Fruit fly (Drosophila melanogaster) whole organism, embryonic: Measurements from ENCODE around the gene CG7333.
A peak's percentile ranks its signal among the peaks of the same experiment; 100 is the strongest.

Experiments
- ATbp ChIP-seq: fragments of 200-800 bp; sonication (Bioruptor generic); optimal IDR thresholded peaks from 2 replicates; lab custom pipeline; 2017; ENCODE audit warnings: missing biosample characterization, mild to moderate bottlenecking, missing genetic modification characterization, missing genetic modification reagents
- Bteb2 ChIP-seq: fragments of 200-800 bp; sonication (Bioruptor generic); optimal IDR thresholded peaks from 2 replicates; lab custom pipeline; 2016; ENCODE audit warnings: missing biosample characterization, missing genetic modification characterization
- CG10267 ChIP-seq: fragments of 200-800 bp; sonication (Bioruptor generic); optimal IDR thresholded peaks from 2 replicates; lab custom pipeline; 2018; ENCODE audit warnings: missing biosample characterization, mild to moderate bottlenecking, missing genetic modification characterization, moderate library complexity
- CG10274 ChIP-seq: fragments of 200-800 bp; sonication (Bioruptor generic); optimal IDR thresholded peaks from 3 replicates; lab custom pipeline; 2017; ENCODE audit warnings: missing biosample characterization, mild to moderate bottlenecking, missing genetic modification characterization
- CG11695 ChIP-seq: fragments of 200-800 bp; sonication (Bioruptor generic); IDR thresholded peaks from 3 replicates; pipeline ENCODE4 v1.3.6; 2022; ENCODE audit warnings: missing biosample characterization, missing genetic modification characterization
- CG11723 ChIP-seq: fragments of 200-800 bp; sonication (Bioruptor generic); optimal IDR thresholded peaks from 2 replicates; lab custom pipeline; 2017; ENCODE audit warnings: missing biosample characterization, mild to moderate bottlenecking, missing genetic modification characterization
- CG12071 ChIP-seq: fragments of 200-800 bp; sonication (Bioruptor generic); optimal IDR thresholded peaks from 3 replicates; lab custom pipeline; 2018; ENCODE audit warnings: missing biosample characterization, mild to moderate bottlenecking, missing genetic modification characterization
- CG12219 ChIP-seq: fragments of 200-800 bp; sonication (Bioruptor generic); optimal IDR thresholded peaks from 3 replicates; lab custom pipeline; 2018; ENCODE audit warnings: missing biosample characterization, mild to moderate bottlenecking, missing genetic modification characterization
- CG13296 ChIP-seq: fragments of 200-800 bp; sonication (Bioruptor generic); optimal IDR thresholded peaks from 3 replicates; lab custom pipeline; 2018; ENCODE audit warnings: missing biosample characterization, mild to moderate bottlenecking, missing genetic modification characterization
- CG14710 ChIP-seq: fragments of 200-800 bp; sonication (Bioruptor generic); optimal IDR thresholded peaks from 3 replicates; lab custom pipeline; 2019; ENCODE audit warnings: missing biosample characterization, mild to moderate bottlenecking, missing genetic modification characterization, moderate library complexity
- CG15514 ChIP-seq: fragments of 200-800 bp; sonication (Bioruptor generic); optimal IDR thresholded peaks from 3 replicates; lab custom pipeline; 2017; ENCODE audit warnings: missing biosample characterization, missing genetic modification characterization, mild to moderate bottlenecking, moderate library complexity, missing genetic modification reagents
- CG1603 ChIP-seq: fragments of 200-800 bp; sonication (Bioruptor generic); optimal IDR thresholded peaks from 2 replicates; lab custom pipeline; 2019; ENCODE audit warnings: missing biosample characterization, mild to moderate bottlenecking, missing genetic modification characterization, moderate library complexity
- CG17328 ChIP-seq: fragments of 200-800 bp; sonication (Bioruptor generic); IDR thresholded peaks from 2 replicates; pipeline ENCODE4 v1.3.6; 2022; ENCODE audit warnings: missing biosample characterization, missing genetic modification characterization
- CG17829 ChIP-seq: fragments of 200-800 bp; optimal IDR thresholded peaks from 2 replicates; lab custom pipeline; 2019; ENCODE audit warnings: missing biosample characterization, mild to moderate bottlenecking, missing genetic modification characterization, moderate library complexity
- CG2199 ChIP-seq: fragments of 200-800 bp; sonication (Bioruptor generic); IDR thresholded peaks from 3 replicates; pipeline ENCODE4 v1.3.6; 2022; ENCODE audit warnings: missing biosample characterization, missing genetic modification characterization
- CG2202 ChIP-seq: fragments of 200-800 bp; sonication (Bioruptor generic); optimal IDR thresholded peaks from 2 replicates; lab custom pipeline; 2018; ENCODE audit warnings: missing biosample characterization, mild to moderate bottlenecking, missing genetic modification characterization
- CG32767 ChIP-seq: fragments of 200-800 bp; sonication (Bioruptor generic); IDR thresholded peaks from 2 replicates; pipeline ENCODE4 v1.3.6; 2022; ENCODE audit warnings: missing biosample characterization, missing genetic modification characterization
- CG32772 ChIP-seq: fragments of 200-800 bp; sonication (Bioruptor generic); IDR thresholded peaks from 2 replicates; pipeline ENCODE4 v1.3.6; 2022; ENCODE audit warnings: missing biosample characterization, missing genetic modification characterization
- CG33213 ChIP-seq: fragments of 200-800 bp; sonication (Bioruptor generic); optimal IDR thresholded peaks from 3 replicates; lab custom pipeline; 2016; ENCODE audit warnings: missing biosample characterization, missing genetic modification characterization
- CG43689 ChIP-seq: fragments of 200-800 bp; sonication (Bioruptor generic); IDR thresholded peaks from 2 replicates; pipeline ENCODE4 v1.3.6; 2022; ENCODE audit warnings: missing biosample characterization, missing genetic modification characterization
- CG4404 ChIP-seq: fragments of 200-800 bp; sonication (Bioruptor generic); IDR thresholded peaks from 2 replicates; pipeline ENCODE4 v1.3.6; 2022; ENCODE audit warnings: missing biosample characterization, missing genetic modification characterization
- CG6683 ChIP-seq: fragments of 200-800 bp; sonication (Bioruptor generic); optimal IDR thresholded peaks from 2 replicates; lab custom pipeline; 2017; ENCODE audit warnings: missing biosample characterization, mild to moderate bottlenecking, missing genetic modification characterization, missing genetic modification reagents
- CG7357 ChIP-seq: fragments of 200-800 bp; sonication (Bioruptor generic); IDR thresholded peaks from 3 replicates; pipeline ENCODE4 v1.3.6; 2022; ENCODE audit warnings: missing biosample characterization, missing genetic modification characterization
- CG9609 ChIP-seq: fragments of 200-800 bp; sonication (Bioruptor generic); optimal IDR thresholded peaks from 3 replicates; lab custom pipeline; 2016; ENCODE audit warnings: missing biosample characterization, missing genetic modification characterization
- CG9876 ChIP-seq: fragments of 200-800 bp; sonication (Bioruptor generic); optimal IDR thresholded peaks from 2 replicates; lab custom pipeline; 2016; ENCODE audit warnings: missing biosample characterization, missing genetic modification characterization
- CG9932 ChIP-seq: fragments of 200-800 bp; sonication (Bioruptor generic); IDR thresholded peaks from 2 replicates; pipeline ENCODE4 v1.3.6; 2022; ENCODE audit warnings: missing biosample characterization, missing genetic modification characterization
- E2f1 ChIP-seq: fragments of 200-800 bp; sonication (Bioruptor generic); IDR thresholded peaks from 2 replicates; pipeline ENCODE4 v1.3.6; 2022; ENCODE audit warnings: missing biosample characterization, missing genetic modification characterization
- Hr78 ChIP-seq, 2 experiments: fragments of 200-800 bp in 1 of 2; fragments of >200 bp in 1 of 2; sonication (Bioruptor generic) in 1 of 2; optimal IDR thresholded peaks; 2 replicates each; lab custom pipeline; 2017 to 2019; ENCODE audit warnings: missing biosample characterization in 2 of 2, missing genetic modification characterization in 2 of 2, mild to moderate bottlenecking in 1 of 2, moderate library complexity in 1 of 2
- Hsf ChIP-seq: fragments of 200-800 bp; sonication (Bioruptor generic); optimal IDR thresholded peaks from 3 replicates; lab custom pipeline; 2016; ENCODE audit warnings: missing biosample characterization, missing genetic modification characterization
- Nf-YA ChIP-seq: fragments of 200-800 bp; sonication (Bioruptor generic); IDR thresholded peaks from 2 replicates; pipeline ENCODE4 v1.3.6; 2022; ENCODE audit warnings: missing biosample characterization, missing genetic modification characterization
- Nf-YC ChIP-seq: fragments of 200-800 bp; optimal IDR thresholded peaks from 3 replicates; lab custom pipeline; 2019; ENCODE audit warnings: missing biosample characterization, mild to moderate bottlenecking, missing genetic modification characterization, moderate library complexity
- Scr ChIP-seq: fragments of 200-800 bp; sonication (Bioruptor generic); IDR thresholded peaks from 2 replicates; pipeline ENCODE4 v1.3.6; 2022; ENCODE audit warnings: missing biosample characterization, missing genetic modification characterization; ENCODE audit not compliant: partially characterized antibody
- Spps ChIP-seq: fragments of 200-800 bp; sonication (Bioruptor generic); optimal IDR thresholded peaks from 2 replicates; lab custom pipeline; 2018; ENCODE audit warnings: missing biosample characterization, mild to moderate bottlenecking, missing genetic modification characterization
- TFAM ChIP-seq: fragments of 200-800 bp; sonication (Bioruptor generic); optimal IDR thresholded peaks from 2 replicates; lab custom pipeline; 2017; ENCODE audit warnings: missing biosample characterization, missing genetic modification characterization, inconsistent platforms
- Vsx1 ChIP-seq: fragments of 200-800 bp; sonication (Bioruptor generic); optimal IDR thresholded peaks from 2 replicates; lab custom pipeline; 2017; ENCODE audit warnings: missing biosample characterization, mild to moderate bottlenecking, missing genetic modification characterization, missing genetic modification reagents
- gsb-n ChIP-seq: fragments of 200-800 bp; sonication (Bioruptor generic); optimal IDR thresholded peaks from 3 replicates; lab custom pipeline; 2018; ENCODE audit warnings: missing biosample characterization, mild to moderate bottlenecking, missing genetic modification characterization
- ind ChIP-seq: fragments of 200-800 bp; sonication (Bioruptor generic); optimal IDR thresholded peaks from 3 replicates; lab custom pipeline; 2016; ENCODE audit warnings: missing biosample characterization, missing genetic modification characterization
- kni ChIP-seq: fragments of 200-800 bp; sonication (Bioruptor generic); optimal IDR thresholded peaks from 3 replicates; lab custom pipeline; 2017; ENCODE audit warnings: mild to moderate bottlenecking, missing biosample characterization, missing genetic modification reagents, missing genetic modification characterization
- lov ChIP-seq, 2 experiments: fragments of 200-800 bp in 1 of 2; fragments of >200 bp in 1 of 2; sonication (Bioruptor generic) in 1 of 2; IDR thresholded peaks in 1 of 2; optimal IDR thresholded peaks in 1 of 2; 2 replicates in 1 of 2; 3 replicates in 1 of 2; pipeline versions ENCODE4 v1.3.6 to Lab custom; 2017 to 2022; ENCODE audit warnings: missing biosample characterization in 1 of 2, missing genetic modification characterization in 1 of 2
- onecut ChIP-seq: fragments of 200-800 bp; sonication (Bioruptor generic); IDR thresholded peaks from 2 replicates; pipeline ENCODE4 v1.3.6; 2022; ENCODE audit warnings: missing biosample characterization, missing genetic modification characterization
- org-1 ChIP-seq: fragments of 200-800 bp; sonication (Bioruptor generic); optimal IDR thresholded peaks from 2 replicates; lab custom pipeline; 2017; ENCODE audit warnings: missing biosample characterization, missing genetic modification characterization
- sc ChIP-seq, 3 experiments: fragments of >200 bp in 2 of 3; fragments of 200-800 bp in 1 of 3; sonication (Bioruptor generic) in 1 of 3; optimal IDR thresholded peaks; 2 replicates in 2 of 3; 3 replicates in 1 of 3; lab custom pipeline; 2017; ENCODE audit warnings: mild to moderate bottlenecking in 1 of 3, missing biosample characterization in 1 of 3, missing genetic modification characterization in 1 of 3, missing genetic modification reagents in 1 of 3
- sd ChIP-seq: fragments of 200-800 bp; sonication (Bioruptor generic); optimal IDR thresholded peaks from 3 replicates; lab custom pipeline; 2018; ENCODE audit warnings: missing biosample characterization, mild to moderate bottlenecking, missing genetic modification characterization, moderate library complexity
- seq ChIP-seq: fragments of 200-800 bp; sonication (Bioruptor generic); IDR thresholded peaks from 2 replicates; pipeline ENCODE4 v1.3.6; 2022; ENCODE audit warnings: missing biosample characterization, missing genetic modification characterization
- sim ChIP-seq: fragments of 200-800 bp; sonication (Bioruptor generic); IDR thresholded peaks from 2 replicates; pipeline ENCODE4 v1.3.6; 2022; ENCODE audit warnings: missing biosample characterization, missing genetic modification characterization
- ssp ChIP-seq: fragments of 200-800 bp; sonication (Bioruptor generic); IDR thresholded peaks from 2 replicates; pipeline ENCODE4 v1.3.6; 2022; ENCODE audit warnings: missing biosample characterization, missing genetic modification characterization
- tup ChIP-seq: fragments of 200-800 bp; sonication (Bioruptor generic); optimal IDR thresholded peaks from 2 replicates; lab custom pipeline; 2016; ENCODE audit warnings: missing biosample characterization, mild to moderate bottlenecking, missing genetic modification characterization, moderate library complexity
- twi ChIP-seq: fragments of 200-800 bp; optimal IDR thresholded peaks from 2 replicates; lab custom pipeline; 2019; ENCODE audit warnings: missing biosample characterization, mild to moderate bottlenecking, missing genetic modification characterization, moderate library complexity

CG7333 gene

DNA sequence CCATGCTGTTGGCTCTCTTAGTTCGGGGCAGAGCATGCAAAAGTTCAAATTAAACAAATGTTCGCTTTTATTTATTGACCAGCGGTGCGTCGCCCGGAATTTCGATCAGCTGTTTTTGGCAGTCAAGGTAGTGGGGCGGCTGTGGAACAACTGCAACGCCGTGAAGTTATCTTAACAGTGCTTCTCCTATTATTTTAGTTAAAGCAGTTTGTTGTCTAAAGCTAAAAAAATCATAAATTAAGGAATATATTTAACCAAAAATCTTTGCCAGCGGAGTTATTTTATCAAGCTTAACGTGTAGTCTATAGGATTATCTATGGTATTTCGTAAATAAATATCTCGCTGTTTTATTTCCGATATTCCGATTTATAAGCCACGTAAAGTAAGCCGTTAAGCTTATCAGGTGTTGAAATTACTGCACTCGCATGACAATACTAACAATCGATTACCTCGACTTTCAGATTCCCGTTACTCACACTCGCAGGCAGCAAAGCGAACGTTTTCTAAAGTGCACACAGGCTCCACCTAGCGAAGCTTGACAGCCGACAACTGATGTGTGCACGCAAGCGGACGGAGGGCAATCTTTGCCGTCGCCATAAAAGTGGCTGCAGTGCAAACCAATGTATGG lies 48.0 kb downstream of the CG7333 start, which contains the start of the genes CG6195 and CG31220 (continued):
- TF ChIP-seq CG9932 (GFP tag; lab: Robert Waterston, UW) (no peak), seq (GFP tag; lab: Robert Waterston, UW) (no peak), CG33213 (GFP tag; lab: Kevin White, UChicago) (no peak), ind (GFP tag; lab: Kevin White, UChicago) (no peak), gsb-n (tag; lab: Kevin White, UChicago) (no peak), CG2199 (GFP tag; lab: Robert Waterston, UW) (peak; percentile 76; the same call in 1 of the 3 replicates), ATbp (no peak), CG9876 (GFP tag; lab: Kevin White, UChicago) (no peak), CG7357 (GFP tag; lab: Robert Waterston, UW) (no peak), Scr (GFP tag; lab: Robert Waterston, UW) (peak; percentile 39; the same call in 1 of the 2 replicates), CG12219 (no peak), twi (tag; lab: Kevin White, UChicago) (no peak), Hr78 (GFP tag; optimal IDR thresholded peaks at IDR 0.05; lab: Kevin White, UChicago) (no peak), E2f1 (GFP tag; lab: Robert Waterston, UW) (no peak), tup (GFP tag; lab: Kevin White, UChicago) (no peak), CG9609 (GFP tag; lab: Kevin White, UChicago) (no peak), Bteb2 (GFP tag; lab: Kevin White, UChicago) (peak; percentile 9), sc (optimal IDR thresholded peaks at IDR 0.05; lab: Kevin White, UChicago) (no peak), sc (GFP tag; optimal IDR thresholded peaks at IDR 0.05; lab: Kevin White, UChicago) (no peak), CG10274 (GFP tag; lab: Kevin White, UChicago) (no peak), CG13296 (GFP tag; lab: Kevin White, UChicago) (no peak), CG17829 (tag; lab: Kevin White, UChicago) (peak; percentile 8), CG10267 (tag; lab: Kevin White, UChicago) (peak; percentile 26), CG43689 (GFP tag; lab: Robert Waterston, UW) (no peak), Hsf (peak; percentile 14), CG4404 (GFP tag; lab: Robert Waterston, UW) (no peak), Nf-YA (GFP tag; lab: Robert Waterston, UW) (0 out of 2 replicates have a peak, but pooled peaks have one; percentile 13), sim (no peak), TFAM (GFP tag; lab: Kevin White, UChicago) (no peak), sd (peak; percentile 98), CG32767 (GFP tag; lab: Robert Waterston, UW) (0 out of 2 replicates have a peak, but pooled peaks have one; percentile 35), CG11695 (GFP tag; lab: Robert Waterston, UW) (no peak), Spps (tag; lab: Kevin White, UChicago) (no peak), onecut (GFP tag; lab: Robert Waterston, UW) (peak; percentile 29; the same call in 1 of the 2 replicates), CG32772 (0 out of 2 replicates have a peak, but pooled peaks have one; percentile 9), kni (GFP tag; lab: Kevin White, UChicago) (peak; percentile 10), CG6683 (no peak), CG14710 (peak; percentile 26), CG17328 (0 out of 2 replicates have a peak, but pooled peaks have one; percentile 24), CG15514 (peak; percentile 53), Vsx1 (GFP tag; lab: Kevin White, UChicago) (no peak), CG2202 (no peak), CG12071 (GFP tag; lab: Kevin White, UChicago) (no peak), org-1 (no peak), CG1603 (tag; lab: Kevin White, UChicago) (peak; percentile 100), ssp (GFP tag; lab: Robert Waterston, UW) (0 out of 2 replicates have a peak, but pooled peaks have one; percentile 22), lov (optimal IDR thresholded peaks at IDR 0.05; lab: Kevin White, UChicago) (no peak), lov (GFP tag; IDR thresholded peaks at IDR 0.05; lab: Robert Waterston, UW) (no peak), CG11723 (GFP tag; lab: Kevin White, UChicago) (no peak), Nf-YC (tag; lab: Kevin White, UChicago) (peak; percentile 5)
